Fruit fly (Drosophila melanogaster): ENCODE data around the gene Pen.

Pen gene

DNA sequence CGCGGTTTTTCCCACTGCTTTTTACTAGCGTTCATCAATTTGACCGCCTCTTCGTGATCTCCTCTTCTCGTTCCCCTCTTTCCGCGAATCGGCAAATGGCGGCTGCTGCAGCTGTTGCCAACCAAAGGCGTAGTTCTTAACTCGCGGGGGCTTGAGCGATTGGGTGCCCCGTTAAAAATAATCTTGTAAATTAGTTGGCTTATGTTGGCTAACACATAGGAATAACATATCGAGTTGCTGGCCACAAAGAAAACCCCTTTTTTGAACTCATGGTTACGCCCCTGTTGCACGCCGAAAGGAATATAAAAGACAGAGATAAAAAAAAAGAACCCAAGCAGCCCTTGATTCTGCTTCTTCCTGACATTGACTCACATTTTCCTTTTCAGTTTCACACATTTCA lies 536 bp downstream of the Pen start (continued):
- TF ChIP-seq CG42726 (GFP tag; IDR thresholded peaks at IDR 0.05; ENCODE audit: partially characterized antibody) (no peak), caup (GFP tag; optimal IDR thresholded peaks at IDR 0.05; ENCODE audit: severe bottlenecking) (peak; percentile 38), Scr (GFP tag; IDR thresholded peaks at IDR 0.05; ENCODE audit: partially characterized antibody) (no peak), CG7745 (tag; optimal IDR thresholded peaks at IDR 0.05) (no peak), CG8924 (tag; optimal IDR thresholded peaks at IDR 0.05) (peak; percentile 35), CG34376 (GFP tag; optimal IDR thresholded peaks at IDR 0.05) (no peak), CG7987 (GFP tag; optimal IDR thresholded peaks at IDR 0.05) (no peak), sna (GFP tag; IDR thresholded peaks at IDR 0.05; ENCODE audit: partially characterized antibody) (no peak), BtbVII (GFP tag; optimal IDR thresholded peaks at IDR 0.05) (no peak), Eip74EF (GFP tag; optimal IDR thresholded peaks at IDR 0.05) (peak in 1 of 2 experiments; percentile 10), CG8944 (GFP tag; optimal IDR thresholded peaks at IDR 0.05) (peak; percentile 71), Ada2b (GFP tag; IDR thresholded peaks at IDR 0.05) (peak; percentile 76), hkb (optimal IDR thresholded peaks at IDR 0.05) (no peak), hkb (GFP tag; IDR thresholded peaks at IDR 0.05) (peak; percentile 79), Xbp1 (GFP tag; optimal IDR thresholded peaks at IDR 0.05) (peak; percentile 76), CG4854 (GFP tag; optimal IDR thresholded peaks at IDR 0.05) (peak; percentile 17), CG17186 (GFP tag; optimal IDR thresholded peaks at IDR 0.05) (no peak), tx (GFP tag; optimal IDR thresholded peaks at IDR 0.05) (peak; percentile 66), CG5953 (GFP tag; IDR thresholded peaks at IDR 0.05) (peak; percentile 71), CG10565 (GFP tag; optimal IDR thresholded peaks at IDR 0.05) (no peak), Oli (tag; optimal IDR thresholded peaks at IDR 0.05) (peak; percentile 73), Dad (GFP tag; optimal IDR thresholded peaks at IDR 0.05) (peak; percentile 52), CG10431 (GFP tag; optimal IDR thresholded peaks at IDR 0.05) (no peak), B-H1 (GFP tag; IDR thresholded peaks at IDR 0.05) (peak; percentile 56; the same call in 2 of the 3 replicates), p53 (GFP tag; optimal IDR thresholded peaks at IDR 0.05) (no peak), Nf-YB (GFP tag; optimal IDR thresholded peaks at IDR 0.05) (no peak), CG14710 (tag; optimal IDR thresholded peaks at IDR 0.05) (peak; percentile 63), dimm (GFP tag; IDR thresholded peaks at IDR 0.05) (peak; percentile 63; the same call in 1 of the 2 replicates), Hr78 (GFP tag; optimal IDR thresholded peaks at IDR 0.05) (peak in 1 of 2 experiments; percentile 2), CG3065 (GFP tag; optimal IDR thresholded peaks at IDR 0.05) (peak; percentile 32), bab2 (GFP tag; optimal IDR thresholded peaks at IDR 0.05) (peak; percentile 72), vvl (GFP tag; IDR thresholded peaks at IDR 0.05) (peak; percentile 91), gt (GFP tag; IDR thresholded peaks at IDR 0.05) (peak; percentile 74), Fer2 (tag; optimal IDR thresholded peaks at IDR 0.05) (no peak), sc (optimal IDR thresholded peaks at IDR 0.05) (no peak), sc (GFP tag; optimal IDR thresholded peaks at IDR 0.05) (peak; percentile 55), insv (GFP tag; optimal IDR thresholded peaks at IDR 0.05) (no peak), CG32767 (GFP tag; IDR thresholded peaks at IDR 0.05) (peak; percentile 67), CG4820 (GFP tag; optimal IDR thresholded peaks at IDR 0.05) (peak; percentile 66), CG12744 (GFP tag; optimal IDR thresholded peaks at IDR 0.05) (peak; percentile 31), Dip2 (GFP tag; IDR thresholded peaks at IDR 0.05) (no peak), sens (GFP tag) (peak; percentile 96), CrebB (tag; optimal IDR thresholded peaks at IDR 0.05) (no peak), fd102C (GFP tag; optimal IDR thresholded peaks at IDR 0.05) (no peak), CG12299 (tag; optimal IDR thresholded peaks at IDR 0.05) (no peak), CG3163 (GFP tag; optimal IDR thresholded peaks at IDR 0.05) (peak; percentile 38), zf30C (GFP tag; optimal IDR thresholded peaks at IDR 0.05) (no peak), CG5245 (GFP tag; optimal IDR thresholded peaks at IDR 0.05) (peak; percentile 62), croc (GFP tag; conservative IDR thresholded peaks at IDR 0.05) (peak; percentile 85), dysf (GFP tag; IDR thresholded peaks at IDR 0.05) (peak; percentile 80), CG11560 (tag; IDR thresholded peaks at IDR 0.05) (0 out of 3 replicates have a peak, but pooled peaks have one; percentile 40)
